Worm (Caenorhabditis elegans) whole organism, mixed stage, embryonic: ENCODE measurements around the gene nsph-3.1.
"Not testable (repeated sequence)": the region's sequence is repeated elsewhere in the genome, so short reads cannot be mapped to it uniquely, and the experiment has no call there.

Source experiments
- M03D4.4 ChIP-seq: sonication (generic microtip); optimal IDR thresholded peaks from 2 replicates; lab custom pipeline; 2017; ENCODE audit warnings: mild to moderate bottlenecking, missing genetic modification characterization, missing compliant biosample characterization
- bed-3 ChIP-seq: fragments of 200-800 bp; sonication (Bioruptor generic); optimal IDR thresholded peaks from 3 replicates; lab custom pipeline; 2018; ENCODE audit warnings: mild to moderate bottlenecking, missing genetic modification characterization, moderate library complexity, missing compliant biosample characterization
- blmp-1 ChIP-seq: fragments of 150-350 bp; optimal IDR thresholded peaks from 2 replicates; lab custom pipeline; 2014; ENCODE audit warnings: missing biosample characterization, missing genetic modification characterization
- ceh-39 ChIP-seq: fragments of 150-350 bp; optimal IDR thresholded peaks from 2 replicates; lab custom pipeline; 2014; ENCODE audit warnings: missing biosample characterization, missing genetic modification characterization
- ceh-43 ChIP-seq: fragments of 200-800 bp; sonication (Bioruptor generic); optimal IDR thresholded peaks from 2 replicates; lab custom pipeline; 2018; ENCODE audit warnings: mild to moderate bottlenecking, missing genetic modification characterization, moderate library complexity, missing compliant biosample characterization
- ceh-83 ChIP-seq: fragments of 200-800 bp; sonication (Bioruptor generic); optimal IDR thresholded peaks from 2 replicates; lab custom pipeline; 2018; ENCODE audit warnings: mild to moderate bottlenecking, missing genetic modification characterization, missing compliant biosample characterization
- ces-1 ChIP-seq: fragments of 150-350 bp; optimal IDR thresholded peaks from 2 replicates; lab custom pipeline; 2014; ENCODE audit warnings: missing biosample characterization, missing genetic modification reagents, missing genetic modification characterization
- cnd-1 ChIP-seq: fragments of 200-800 bp; sonication (Bioruptor generic); optimal IDR thresholded peaks from 2 replicates; lab custom pipeline; 2018; ENCODE audit warnings: mild to moderate bottlenecking, missing genetic modification characterization, missing compliant biosample characterization
- drap-1 ChIP-seq: fragments of 200-800 bp; sonication (Bioruptor generic); optimal IDR thresholded peaks from 3 replicates; lab custom pipeline; 2018; ENCODE audit warnings: mild to moderate bottlenecking, missing genetic modification characterization, missing compliant biosample characterization
- elt-1 ChIP-seq: sonication (generic microtip); optimal IDR thresholded peaks from 2 replicates; lab custom pipeline; 2017; ENCODE audit warnings: missing genetic modification characterization, mild to moderate bottlenecking, missing compliant biosample characterization, antibody characterized with exemption, moderate library complexity, borderline replicate concordance; ENCODE audit not compliant: insufficient read depth
- elt-3 ChIP-seq: fragments of 150-350 bp; optimal IDR thresholded peaks from 2 replicates; lab custom pipeline; 2014; ENCODE audit warnings: missing biosample characterization, missing genetic modification characterization
- flh-1 ChIP-seq: fragments of 200-800 bp; sonication (Bioruptor generic); optimal IDR thresholded peaks from 2 replicates; lab custom pipeline; 2018; ENCODE audit warnings: mild to moderate bottlenecking, missing genetic modification characterization, moderate library complexity, missing compliant biosample characterization
- ham-2 ChIP-seq: fragments of 200-800 bp; sonication (Bioruptor generic); optimal IDR thresholded peaks from 2 replicates; lab custom pipeline; 2018; ENCODE audit warnings: mild to moderate bottlenecking, missing genetic modification characterization, missing compliant biosample characterization
- hlh-1 ChIP-seq: fragments of 150-350 bp; optimal IDR thresholded peaks from 2 replicates; lab custom pipeline; 2014; ENCODE audit warnings: missing biosample characterization, missing genetic modification reagents, missing genetic modification characterization
- lin-32 ChIP-seq: fragments of 200-800 bp; sonication (Bioruptor generic); optimal IDR thresholded peaks from 2 replicates; lab custom pipeline; 2018; ENCODE audit warnings: mild to moderate bottlenecking, missing genetic modification characterization, missing compliant biosample characterization
- lsy-2 ChIP-seq: fragments of 150-350 bp; optimal IDR thresholded peaks from 2 replicates; lab custom pipeline; 2014; ENCODE audit warnings: missing biosample characterization, missing genetic modification characterization
- mab-5 ChIP-seq: fragments of 150-350 bp; optimal IDR thresholded peaks from 2 replicates; lab custom pipeline; 2014; ENCODE audit warnings: missing biosample characterization, missing genetic modification characterization
- mep-1 ChIP-seq: fragments of 150-350 bp; optimal IDR thresholded peaks from 2 replicates; lab custom pipeline; 2017; ENCODE audit warnings: missing biosample characterization, missing genetic modification reagents, missing genetic modification characterization, inconsistent platforms
- nhr-2 ChIP-seq: fragments of 150-350 bp; optimal IDR thresholded peaks from 2 replicates; lab custom pipeline; 2014; ENCODE audit warnings: missing biosample characterization, missing genetic modification characterization
- nhr-237 ChIP-seq: fragments of 150-350 bp; optimal IDR thresholded peaks from 2 replicates; lab custom pipeline; 2014; ENCODE audit warnings: missing biosample characterization, missing genetic modification characterization
- nhr-28 ChIP-seq: fragments of 150-350 bp; optimal IDR thresholded peaks from 2 replicates; lab custom pipeline; 2014; ENCODE audit warnings: missing biosample characterization, missing genetic modification characterization
- nhr-76 ChIP-seq: sonication (generic microtip); optimal IDR thresholded peaks from 2 replicates; lab custom pipeline; 2017; ENCODE audit warnings: missing biosample characterization, missing genetic modification characterization
- pha-4 ChIP-seq: fragments of 150-350 bp; optimal IDR thresholded peaks from 2 replicates; lab custom pipeline; 2018; ENCODE audit warnings: missing biosample characterization, missing genetic modification reagents, missing genetic modification characterization
- snpc-4 ChIP-seq: fragments of 150-350 bp; optimal IDR thresholded peaks from 2 replicates; lab custom pipeline; 2014; ENCODE audit warnings: missing biosample characterization, missing genetic modification characterization
- tbx-8 ChIP-seq: fragments of 200-800 bp; sonication (Bioruptor generic); optimal IDR thresholded peaks from 2 replicates; lab custom pipeline; 2018; ENCODE audit warnings: mild to moderate bottlenecking, missing genetic modification characterization, moderate library complexity, missing compliant biosample characterization
- unc-120 ChIP-seq: sonication (generic microtip); optimal IDR thresholded peaks from 2 replicates; lab custom pipeline; 2017; ENCODE audit warnings: missing genetic modification characterization, missing compliant biosample characterization; ENCODE audit not compliant: poor library complexity, severe bottlenecking
- unc-62 ChIP-seq: fragments of 150-350 bp; optimal IDR thresholded peaks from 2 replicates; lab custom pipeline; 2014; ENCODE audit warnings: missing biosample characterization, missing genetic modification reagents, missing genetic modification characterization
- zip-8 ChIP-seq: fragments of 150-350 bp; optimal IDR thresholded peaks from 2 replicates; lab custom pipeline; 2014; ENCODE audit warnings: missing biosample characterization, missing genetic modification characterization
- ztf-11 ChIP-seq: fragments of 150-350 bp; optimal IDR thresholded peaks from 2 replicates; lab custom pipeline; 2014; ENCODE audit warnings: missing biosample characterization, missing genetic modification characterization

Gene nsph-3.1

ce11 chrIV:10950363-10951214, 979 bp downstream of the nsph-3.1 start:
- TF ChIP-seq elt-3 (no peak), mep-1 (no peak), unc-62 (GFP tag; lab: Kevin White, UChicago) (no peak), ztf-11 (tag; lab: Kevin White, UChicago) (no peak), hlh-1 (no peak), flh-1 (GFP tag; lab: Kevin White, UChicago) (no peak), mab-5 (tag; lab: Kevin White, UChicago) (no peak), ces-1 (GFP tag; lab: Kevin White, UChicago) (no peak), drap-1 (GFP tag; lab: Kevin White, UChicago) (no peak)

ce11 chrIV:10951997-10952396, 2.4 kb downstream of the nsph-3.1 start, which contains the start of gene Y69E1A.3:
Gene Y69E1A.3 (plus strand): TSS chrIV:10952297.
- TF ChIP-seq M03D4.4 (no peak), ham-2 (GFP tag; lab: Kevin White, UChicago) (no peak), unc-62 (GFP tag; lab: Kevin White, UChicago) (no peak), nhr-76 (tag; lab: Kevin White, UChicago) (no peak), nhr-28 (tag; lab: Kevin White, UChicago) (no peak), bed-3 (GFP tag; lab: Kevin White, UChicago) (no peak), zip-8 (tag; lab: Kevin White, UChicago) (no peak)
- TF ChIP-seq, all 35 proteins: peak for 0

- not testable (repeated sequence) for TF ChIP-seq lin-32 (GFP tag; lab: Kevin White, UChicago); ceh-39 (tag; lab: Kevin White, UChicago); tbx-8 (GFP tag; lab: Kevin White, UChicago)
Measured at ce11 chrIV:10954955-10955354, 5.3 kb downstream of the nsph-3.1 start, which contains the start of gene Y69E1A.4. Gene Y69E1A.4 (plus strand): TSS chrIV:10955255.

ce11 chrIV:10957583-10958229, 8.1 kb downstream of the nsph-3.1 start, which contains the start of gene Y69E1A.5:
Gene Y69E1A.5 (minus strand): TSS chrIV:10957655.
- TF ChIP-seq mab-5 (tag; lab: Kevin White, UChicago) (peak; percentile 31), hlh-1 (peak; percentile 82), unc-62 (GFP tag; lab: Kevin White, UChicago) (peak; percentile 40), bed-3 (GFP tag; lab: Kevin White, UChicago) (no peak)

ce11 chrIV:10958230-10958588, 8.6 kb downstream of the nsph-3.1 start, which contains the start of gene sri-19:
Gene sri-19 (plus strand): TSS chrIV:10958372.
- peak; percentile 82 for TF ChIP-seq hlh-1
- TF ChIP-seq unc-120 (tag; lab: Kevin White, UChicago): peak; percentile 21
- no peak for TF ChIP-seq nhr-76 (tag; lab: Kevin White, UChicago)
- TF ChIP-seq, all 35 proteins: peak for 2

- no peak for TF ChIP-seq ztf-11 (tag; lab: Kevin White, UChicago)
- no peak for TF ChIP-seq flh-1 (GFP tag; lab: Kevin White, UChicago)
- no peak for TF ChIP-seq blmp-1 (tag; lab: Kevin White, UChicago)
- no peak for TF ChIP-seq cnd-1 (tag; lab: Kevin White, UChicago)
- no peak for TF ChIP-seq pha-4
Measured at ce11 chrIV:10964688-10965087, 15.1 kb downstream of the nsph-3.1 start.

- TF ChIP-seq elt-1 (tag; lab: Kevin White, UChicago) (no peak), flh-1 (GFP tag; lab: Kevin White, UChicago) (no peak), snpc-4 (tag; lab: Kevin White, UChicago) (no peak), hlh-1 (no peak), mab-5 (tag; lab: Kevin White, UChicago) (no peak), drap-1 (GFP tag; lab: Kevin White, UChicago) (no peak), ceh-83 (GFP tag; lab: Kevin White, UChicago) (no peak), unc-62 (GFP tag; lab: Kevin White, UChicago) (no peak), zip-8 (tag; lab: Kevin White, UChicago) (no peak), nhr-237 (tag; lab: Kevin White, UChicago) (no peak), ces-1 (GFP tag; lab: Kevin White, UChicago) (no peak), mep-1 (no peak), ztf-11 (tag; lab: Kevin White, UChicago) (no peak), lsy-2 (tag; lab: Kevin White, UChicago) (no peak), cnd-1 (tag; lab: Kevin White, UChicago) (no peak), blmp-1 (tag; lab: Kevin White, UChicago) (no peak), elt-3 (no peak), ceh-43 (GFP tag; lab: Kevin White, UChicago) (no peak), nhr-2 (tag; lab: Kevin White, UChicago) (no peak), M03D4.4 (no peak)
Measured at ce11 chrIV:10966359-10966758, 16.7 kb downstream of the nsph-3.1 start, which contains the start of the genes aqp-3 and Y69E1A.8. Gene aqp-3 (minus strand): TSS chrIV:10966459. Gene Y69E1A.8 (plus strand): TSS chrIV:10966604.
